Fruit fly (Drosophila melanogaster) whole organism, prepupa: Measurements from ENCODE around the gene Naxd.

Experiments used
- Blimp-1 ChIP-seq: fragments of 200-800 bp; sonication (Bioruptor generic); optimal IDR thresholded peaks from 3 replicates; lab custom pipeline; 2017; ENCODE audit warnings: missing biosample characterization, missing genetic modification characterization, mild to moderate bottlenecking, moderate library complexity, missing genetic modification reagents
- CG10631 ChIP-seq: fragments of 200-800 bp; sonication (Bioruptor generic); optimal IDR thresholded peaks from 2 replicates; lab custom pipeline; 2016; ENCODE audit warnings: missing biosample characterization, missing genetic modification characterization
- CG11902 ChIP-seq: fragments of 200-800 bp; sonication (Bioruptor generic); optimal IDR thresholded peaks from 3 replicates; lab custom pipeline; 2016; ENCODE audit warnings: missing biosample characterization, missing genetic modification characterization
- CG16779 ChIP-seq: fragments of 200-800 bp; sonication (Bioruptor generic); optimal IDR thresholded peaks from 3 replicates; lab custom pipeline; 2017; ENCODE audit warnings: missing biosample characterization, mild to moderate bottlenecking, missing genetic modification characterization
- CG3032 ChIP-seq: fragments of 200-800 bp; optimal IDR thresholded peaks from 2 replicates; lab custom pipeline; 2019; ENCODE audit warnings: missing biosample characterization, mild to moderate bottlenecking, missing genetic modification characterization, moderate library complexity
- CG32006 ChIP-seq: fragments of 200-800 bp; sonication (Bioruptor generic); optimal IDR thresholded peaks from 3 replicates; lab custom pipeline; 2017; ENCODE audit warnings: missing biosample characterization, mild to moderate bottlenecking, missing genetic modification characterization
- CG6163 ChIP-seq: fragments of 200-800 bp; sonication (Bioruptor generic); IDR thresholded peaks from 3 replicates; pipeline ENCODE4 v1.3.6; 2022; ENCODE audit warnings: missing biosample characterization, missing genetic modification characterization
- CG6854 ChIP-seq: fragments of 200-800 bp; sonication (Bioruptor generic); optimal IDR thresholded peaks from 2 replicates; lab custom pipeline; 2017; ENCODE audit warnings: missing biosample characterization, mild to moderate bottlenecking, missing genetic modification characterization
- CG7368 ChIP-seq: fragments of 200-800 bp; sonication (Bioruptor generic); optimal IDR thresholded peaks from 3 replicates; lab custom pipeline; 2016; ENCODE audit warnings: missing biosample characterization, missing genetic modification characterization
- CG8119 ChIP-seq: fragments of 200-800 bp; sonication (Bioruptor generic); IDR thresholded peaks from 3 replicates; pipeline ENCODE4 v1.3.6; 2022; ENCODE audit warnings: missing biosample characterization, missing genetic modification characterization
- CG8319 ChIP-seq: fragments of 200-800 bp; sonication (Bioruptor generic); optimal IDR thresholded peaks from 3 replicates; lab custom pipeline; 2016; ENCODE audit warnings: missing biosample characterization, missing genetic modification characterization
- CG8632 ChIP-seq: fragments of 200-800 bp; sonication (Bioruptor generic); optimal IDR thresholded peaks from 3 replicates; lab custom pipeline; 2016; ENCODE audit warnings: missing biosample characterization, missing genetic modification characterization
- CG9139 ChIP-seq: fragments of 200-800 bp; sonication (Bioruptor generic); optimal IDR thresholded peaks from 3 replicates; lab custom pipeline; 2017; ENCODE audit warnings: missing biosample characterization, mild to moderate bottlenecking, missing genetic modification characterization
- Eip75B ChIP-seq: fragments of 200-800 bp; sonication (Bioruptor generic); optimal IDR thresholded peaks from 3 replicates; lab custom pipeline; 2016; ENCODE audit warnings: missing biosample characterization, missing genetic modification characterization
- Eip78C ChIP-seq: fragments of 200-800 bp; sonication (Bioruptor generic); peaks from one replicate; lab custom pipeline; 2016; ENCODE audit warnings: missing biosample characterization, missing genetic modification characterization
- Ets21C ChIP-seq: fragments of 200-800 bp; sonication (Bioruptor generic); optimal IDR thresholded peaks from 3 replicates; lab custom pipeline; 2016; ENCODE audit warnings: missing biosample characterization, missing genetic modification characterization
- Ets96B ChIP-seq: fragments of 200-800 bp; optimal IDR thresholded peaks from 2 replicates; lab custom pipeline; 2019; ENCODE audit warnings: missing biosample characterization, mild to moderate bottlenecking, missing genetic modification characterization, moderate library complexity
- Gug ChIP-seq: fragments of 200-800 bp; sonication (Bioruptor generic); IDR thresholded peaks from 2 replicates; pipeline ENCODE4 v1.3.6; 2022; ENCODE audit warnings: missing biosample characterization, missing genetic modification characterization
- Hr38 ChIP-seq: sonication (Bioruptor generic); optimal IDR thresholded peaks from 2 replicates; lab custom pipeline; 2016; ENCODE audit warnings: missing biosample characterization, missing genetic modification characterization
- Hr39 ChIP-seq: fragments of 200-800 bp; sonication (Bioruptor generic); optimal IDR thresholded peaks from 2 replicates; lab custom pipeline; 2016; ENCODE audit warnings: missing biosample characterization, missing genetic modification characterization
- Hr4 ChIP-seq: fragments of 200-800 bp; sonication (Bioruptor generic); optimal IDR thresholded peaks from 3 replicates; lab custom pipeline; 2016; ENCODE audit warnings: missing biosample characterization, missing genetic modification characterization
- Lpt ChIP-seq: fragments of 200-800 bp; sonication (Bioruptor generic); optimal IDR thresholded peaks from 3 replicates; lab custom pipeline; 2016; ENCODE audit warnings: missing biosample characterization, missing genetic modification characterization
- Met ChIP-seq: fragments of 200-800 bp; sonication (Bioruptor generic); optimal IDR thresholded peaks from 3 replicates; lab custom pipeline; 2016; ENCODE audit warnings: missing biosample characterization, missing genetic modification characterization
- Sox102F ChIP-seq: fragments of 200-800 bp; sonication (Bioruptor generic); optimal IDR thresholded peaks from 2 replicates; lab custom pipeline; 2016; ENCODE audit warnings: missing biosample characterization, mild to moderate bottlenecking, missing genetic modification characterization
- Sox14 ChIP-seq: fragments of 200-800 bp; sonication (Bioruptor generic); optimal IDR thresholded peaks from 3 replicates; lab custom pipeline; 2016; ENCODE audit warnings: missing biosample characterization, missing genetic modification characterization
- Sox15 ChIP-seq: fragments of 200-800 bp; sonication (Bioruptor generic); optimal IDR thresholded peaks from 3 replicates; lab custom pipeline; 2016; ENCODE audit warnings: missing biosample characterization, missing genetic modification characterization
- achi ChIP-seq: fragments of 200-800 bp; sonication (Bioruptor generic); optimal IDR thresholded peaks from 3 replicates; lab custom pipeline; 2016; ENCODE audit warnings: missing biosample characterization, missing genetic modification characterization
- acj6 ChIP-seq: fragments of 200-800 bp; sonication (Bioruptor generic); optimal IDR thresholded peaks from 3 replicates; lab custom pipeline; 2016; ENCODE audit warnings: missing biosample characterization, missing genetic modification characterization
- dac ChIP-seq: fragments of 200-800 bp; sonication (Bioruptor generic); optimal IDR thresholded peaks from 2 replicates; lab custom pipeline; 2017; ENCODE audit warnings: missing biosample characterization, mild to moderate bottlenecking, missing genetic modification characterization
- dsx ChIP-seq: fragments of 200-800 bp; optimal IDR thresholded peaks from 3 replicates; lab custom pipeline; 2019; ENCODE audit warnings: missing biosample characterization, mild to moderate bottlenecking, missing genetic modification characterization, moderate library complexity; ENCODE audit not compliant: poor library complexity, severe bottlenecking
- esn ChIP-seq: fragments of 200-800 bp; sonication (Bioruptor generic); optimal IDR thresholded peaks from 2 replicates; lab custom pipeline; 2016; ENCODE audit warnings: missing biosample characterization, mild to moderate bottlenecking, missing genetic modification characterization, moderate library complexity
- fd85E ChIP-seq: fragments of 200-800 bp; sonication (Bioruptor generic); optimal IDR thresholded peaks from 3 replicates; lab custom pipeline; 2016; ENCODE audit warnings: missing biosample characterization, missing genetic modification characterization
- fkh ChIP-seq: fragments of 200-800 bp; sonication (Bioruptor generic); optimal IDR thresholded peaks from 3 replicates; lab custom pipeline; 2017; ENCODE audit warnings: missing biosample characterization, mild to moderate bottlenecking, missing genetic modification characterization, moderate library complexity
- lz ChIP-seq: fragments of 200-800 bp; sonication (Bioruptor generic); optimal IDR thresholded peaks from 3 replicates; lab custom pipeline; 2016; ENCODE audit warnings: missing biosample characterization, missing genetic modification characterization
- net ChIP-seq: fragments of 200-800 bp; sonication (Bioruptor generic); optimal IDR thresholded peaks from 3 replicates; lab custom pipeline; 2016; ENCODE audit warnings: missing biosample characterization, missing genetic modification characterization
- salr ChIP-seq, 2 experiments: fragments of 200-800 bp; sonication (Bioruptor generic); optimal IDR thresholded peaks; 3 replicates each; lab custom pipeline; 2016 to 2018; ENCODE audit warnings: missing biosample characterization in 2 of 2, missing genetic modification characterization in 2 of 2, mild to moderate bottlenecking in 1 of 2
- ss ChIP-seq, 2 experiments: fragments of 200-800 bp; sonication (Bioruptor generic); optimal IDR thresholded peaks; 2 replicates in 1 of 2; 3 replicates in 1 of 2; lab custom pipeline; 2017 to 2018; ENCODE audit warnings: mild to moderate bottlenecking in 2 of 2, missing biosample characterization in 2 of 2, missing genetic modification characterization in 2 of 2, moderate library complexity in 1 of 2
- svp ChIP-seq: fragments of 200-800 bp; sonication (Bioruptor generic); peaks from one replicate; lab custom pipeline; 2016; ENCODE audit warnings: missing biosample characterization, missing genetic modification characterization
- vri ChIP-seq: fragments of 200-800 bp; sonication (Bioruptor generic); optimal IDR thresholded peaks from 3 replicates; lab custom pipeline; 2016; ENCODE audit warnings: missing biosample characterization, mild to moderate bottlenecking, missing genetic modification characterization

Gene Naxd

dm6 chr3L:19083126-19083525 lies 14.4 kb downstream of the Naxd start:
- no peak for TF ChIP-seq net
- no peak for TF ChIP-seq CG10631 (GFP tag; lab: Kevin White, UChicago)
- no peak for TF ChIP-seq CG16779 (tag; lab: Kevin White, UChicago)
- TF ChIP-seq dsx (GFP tag; lab: Kevin White, UChicago), result no peak

DNA sequence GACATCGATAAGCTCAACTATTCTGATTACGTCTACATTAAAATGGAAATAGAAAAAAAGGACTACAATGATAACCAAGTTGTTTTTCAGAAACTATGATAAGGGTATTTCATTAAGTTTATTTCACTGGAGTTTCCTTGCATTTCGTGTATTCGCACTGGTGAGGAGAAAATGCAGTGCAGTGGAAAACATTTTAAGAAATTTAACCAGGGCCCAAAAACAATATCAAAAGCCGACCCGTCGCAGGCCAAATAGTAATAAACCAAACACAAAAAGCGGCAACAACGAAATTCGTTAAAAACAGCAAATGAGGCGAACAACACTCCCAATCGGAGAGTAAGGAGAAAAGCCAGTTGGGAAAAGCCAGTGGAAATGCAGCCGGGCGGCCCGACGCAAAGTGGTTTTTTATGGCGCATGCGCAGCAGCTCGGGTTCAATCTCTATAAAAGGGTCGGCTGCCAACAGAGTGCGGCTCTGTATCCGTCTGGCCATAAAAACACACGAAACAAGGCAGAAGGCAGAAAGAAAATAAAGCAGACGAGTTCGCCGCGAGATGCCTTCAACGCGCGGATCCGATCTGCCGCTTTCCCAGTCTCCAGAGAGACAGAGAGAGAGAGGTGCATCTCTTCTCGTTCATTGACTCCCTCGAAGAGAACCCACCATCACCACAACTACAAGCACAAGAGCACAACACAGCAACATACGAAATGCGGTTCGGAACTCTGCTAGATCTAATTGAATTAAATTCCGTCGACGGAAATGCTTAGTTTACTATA lies 16.4 kb downstream of the Naxd start:
- TF ChIP-seq CG3032 (tag; lab: Kevin White, UChicago) (peak; percentile 10), dac (GFP tag; lab: Kevin White, UChicago) (no peak), fd85E (GFP tag; lab: Kevin White, UChicago) (no peak), salr (GFP tag; optimal IDR thresholded peaks at IDR 0.05; lab: Kevin White, UChicago) (no peak), CG8319 (GFP tag; lab: Kevin White, UChicago) (no peak), vri (GFP tag; lab: Kevin White, UChicago) (no peak), net (no peak), Lpt (GFP tag; lab: Kevin White, UChicago) (peak; percentile 3), CG11902 (no peak), Ets21C (GFP tag; lab: Kevin White, UChicago) (no peak), CG10631 (GFP tag; lab: Kevin White, UChicago) (no peak), Sox14 (GFP tag; lab: Kevin White, UChicago) (no peak), CG32006 (GFP tag; lab: Kevin White, UChicago) (peak; percentile 38), CG9139 (GFP tag; lab: Kevin White, UChicago) (no peak), esn (GFP tag; lab: Kevin White, UChicago) (no peak), dsx (GFP tag; lab: Kevin White, UChicago) (peak; percentile 1), CG6163 (peak; percentile 49; the same call in 1 of the 3 replicates), ss (GFP tag; optimal IDR thresholded peaks at IDR 0.05; lab: Kevin White, UChicago) (no peak), svp (GFP tag; lab: Kevin White, UChicago) (peak; percentile 69), CG16779 (tag; lab: Kevin White, UChicago) (no peak), Eip78C (GFP tag; lab: Kevin White, UChicago) (peak; percentile 71), CG6854 (GFP tag; lab: Kevin White, UChicago) (peak; percentile 11), Hr4 (GFP tag; lab: Kevin White, UChicago) (peak; percentile 43), acj6 (GFP tag; lab: Kevin White, UChicago) (peak; percentile 14)

DNA sequence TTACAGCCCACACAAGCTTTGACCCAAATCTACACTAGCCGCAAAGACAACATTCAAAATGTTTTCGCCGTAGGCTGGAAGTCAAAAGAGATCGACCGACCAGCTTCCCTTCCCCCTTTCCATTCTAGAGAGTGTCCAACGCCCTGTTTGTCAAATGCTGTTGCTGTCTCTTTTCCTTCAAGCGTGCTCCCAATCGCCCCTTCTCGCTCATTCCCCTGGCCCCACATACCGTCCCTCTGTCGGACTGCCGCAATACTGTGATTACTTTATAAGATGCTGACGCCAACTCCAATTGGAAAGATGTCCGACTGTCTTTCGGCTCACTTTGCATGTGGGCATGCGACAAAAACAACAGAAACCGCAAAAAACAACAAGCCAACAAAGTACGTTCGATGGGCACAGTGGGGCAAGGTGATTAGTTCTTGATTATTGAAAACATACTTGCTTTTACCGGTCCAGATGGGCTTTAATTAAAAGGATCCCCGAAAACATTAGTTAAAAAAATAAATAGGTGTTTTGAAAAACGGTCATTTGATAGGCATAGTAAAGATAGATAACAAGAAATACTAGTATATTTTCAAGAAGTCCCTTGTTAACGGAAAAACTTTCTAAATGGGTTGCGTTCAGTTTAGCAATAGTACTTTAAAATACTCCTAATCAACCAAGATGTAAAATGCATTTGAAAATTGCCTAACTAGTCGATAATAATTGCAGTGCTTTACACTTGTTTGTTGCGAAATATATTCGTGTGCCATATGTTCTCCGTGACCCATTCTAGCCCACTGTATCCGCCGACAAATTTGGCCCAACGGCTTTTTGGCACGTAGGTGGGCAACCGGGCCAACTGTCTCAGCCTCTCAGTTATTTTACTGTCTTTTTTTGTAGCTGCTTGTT lies 17.5 kb downstream of the Naxd start:
- TF ChIP-seq fd85E (GFP tag; lab: Kevin White, UChicago) (peak; percentile 39), CG32006 (GFP tag; lab: Kevin White, UChicago) (peak; percentile 89), Eip75B (GFP tag; lab: Kevin White, UChicago) (peak; percentile 85), CG10631 (GFP tag; lab: Kevin White, UChicago) (peak; percentile 83), CG6854 (GFP tag; lab: Kevin White, UChicago) (no peak), Met (GFP tag; lab: Kevin White, UChicago) (peak; percentile 83), Ets21C (GFP tag; lab: Kevin White, UChicago) (peak; percentile 59), Eip78C (GFP tag; lab: Kevin White, UChicago) (peak; percentile 94), Hr38 (GFP tag; lab: Kevin White, UChicago) (no peak), Blimp-1 (peak; percentile 56), CG8632 (GFP tag; lab: Kevin White, UChicago) (peak; percentile 76), Sox102F (GFP tag; lab: Kevin White, UChicago) (peak; percentile 79), vri (GFP tag; lab: Kevin White, UChicago) (no peak), Ets96B (peak; percentile 65), salr (GFP tag; optimal IDR thresholded peaks at IDR 0.05; lab: Kevin White, UChicago) (peak in 1 of 2 experiments; percentile 79), Sox14 (GFP tag; lab: Kevin White, UChicago) (peak; percentile 82), CG7368 (GFP tag; lab: Kevin White, UChicago) (peak; percentile 61), Gug (GFP tag; lab: Robert Waterston, UW) (no peak), CG8119 (GFP tag; lab: Robert Waterston, UW) (peak; percentile 62; the same call in 2 of the 3 replicates), esn (GFP tag; lab: Kevin White, UChicago) (peak; percentile 88), CG3032 (tag; lab: Kevin White, UChicago) (peak; percentile 53), Sox15 (GFP tag; lab: Kevin White, UChicago) (peak; percentile 78), lz (GFP tag; lab: Kevin White, UChicago) (peak; percentile 84), dsx (GFP tag; lab: Kevin White, UChicago) (peak; percentile 78), Lpt (GFP tag; lab: Kevin White, UChicago) (peak; percentile 3), fkh (peak; percentile 67), Hr39 (GFP tag; lab: Kevin White, UChicago) (peak; percentile 78), svp (GFP tag; lab: Kevin White, UChicago) (peak; percentile 94), ss (GFP tag; optimal IDR thresholded peaks at IDR 0.05; lab: Kevin White, UChicago) (peak; percentile 8 to 74), net (peak; percentile 74), CG11902 (peak; percentile 72), achi (peak; percentile 74), acj6 (GFP tag; lab: Kevin White, UChicago) (peak; percentile 73)
